Worm (Caenorhabditis elegans) whole organism, early embryonic: ENCODE results near the gene gskl-1.

Experiments used
- F13C5.2 ChIP-seq: sonication (generic microtip); optimal IDR thresholded peaks from 2 replicates; lab custom pipeline; 2017; ENCODE audit warnings: mild to moderate bottlenecking, missing genetic modification characterization, inconsistent platforms, missing compliant biosample characterization
- aly-1 ChIP-seq: sonication (generic microtip); optimal IDR thresholded peaks from 2 replicates; lab custom pipeline; 2016; ENCODE audit warnings: missing genetic modification characterization, missing compliant biosample characterization
- ama-1 ChIP-seq: fragments of 150-350 bp; optimal IDR thresholded peaks from 2 replicates; lab custom pipeline; 2014
- hmbx-1 ChIP-seq: sonication (generic microtip); optimal IDR thresholded peaks from 2 replicates; lab custom pipeline; 2016; ENCODE audit warnings: mild to moderate bottlenecking, missing genetic modification characterization, missing compliant biosample characterization
- scrt-1 ChIP-seq: fragments of 200-800 bp; sonication (Bioruptor generic); IDR thresholded peaks from 2 replicates; pipeline ENCODE4 v1.3.6; 2022; ENCODE audit warnings: missing genetic modification characterization, missing compliant biosample characterization
- tra-4 ChIP-seq: sonication (generic microtip); optimal IDR thresholded peaks from 2 replicates; lab custom pipeline; 2017; ENCODE audit warnings: missing genetic modification characterization, missing compliant biosample characterization

- TF ChIP-seq hmbx-1 (tag; lab: Kevin White, UChicago) (no peak), ama-1 (lab: Kevin White, UChicago) (no peak), scrt-1 (no peak), aly-1 (tag; lab: Kevin White, UChicago) (no peak), F13C5.2 (tag; lab: Kevin White, UChicago) (no peak), tra-4 (tag; lab: Kevin White, UChicago) (no peak)
Observed at ce11 chrII:10948236-10949025, 1.1 kb downstream of the gskl-1 start.
